Fruit fly (Drosophila melanogaster) whole organism, embryonic: ENCODE results near the gene Sld5.
A peak's percentile ranks its signal among the peaks of the same experiment; 100 is the strongest.

Experiments
- Blimp-1 ChIP-seq: fragments of 200-800 bp; sonication (Bioruptor generic); optimal IDR thresholded peaks from 3 replicates; lab custom pipeline; 2018; ENCODE audit warnings: missing biosample characterization, missing genetic modification characterization, mild to moderate bottlenecking, moderate library complexity, missing genetic modification reagents
- CG10209 ChIP-seq: fragments of 200-800 bp; sonication (Bioruptor generic); optimal IDR thresholded peaks from 3 replicates; lab custom pipeline; 2017; ENCODE audit warnings: missing biosample characterization, mild to moderate bottlenecking, missing genetic modification characterization, missing genetic modification reagents
- CG10543 ChIP-seq: fragments of 200-800 bp; sonication (Bioruptor generic); optimal IDR thresholded peaks from 3 replicates; lab custom pipeline; 2017; ENCODE audit warnings: missing biosample characterization, mild to moderate bottlenecking, missing genetic modification characterization, moderate library complexity
- CG12071 ChIP-seq: fragments of 200-800 bp; sonication (Bioruptor generic); optimal IDR thresholded peaks from 3 replicates; lab custom pipeline; 2018; ENCODE audit warnings: missing biosample characterization, mild to moderate bottlenecking, missing genetic modification characterization
- CG12299 ChIP-seq: fragments of 200-800 bp; sonication (Bioruptor generic); optimal IDR thresholded peaks from 2 replicates; lab custom pipeline; 2018; ENCODE audit warnings: missing biosample characterization, mild to moderate bottlenecking, missing genetic modification characterization
- CG12769 ChIP-seq: fragments of 200-800 bp; sonication (Bioruptor generic); optimal IDR thresholded peaks from 2 replicates; lab custom pipeline; 2019; ENCODE audit warnings: missing biosample characterization, mild to moderate bottlenecking, missing genetic modification characterization, moderate library complexity
- CG12942 ChIP-seq: fragments of 200-800 bp; sonication (Bioruptor generic); optimal IDR thresholded peaks from 3 replicates; lab custom pipeline; 2016; ENCODE audit warnings: missing biosample characterization, missing genetic modification characterization
- CG13424 ChIP-seq: fragments of 200-800 bp; sonication (Bioruptor generic); optimal IDR thresholded peaks from 2 replicates; lab custom pipeline; 2019; ENCODE audit warnings: missing biosample characterization, mild to moderate bottlenecking, missing genetic modification characterization, moderate library complexity
- CG15011 ChIP-seq: fragments of 200-800 bp; sonication (Bioruptor generic); optimal IDR thresholded peaks from 3 replicates; lab custom pipeline; 2018; ENCODE audit warnings: missing biosample characterization, mild to moderate bottlenecking, missing genetic modification characterization
- CG1529 ChIP-seq: fragments of 200-800 bp; sonication (Bioruptor generic); optimal IDR thresholded peaks from 3 replicates; lab custom pipeline; 2018; ENCODE audit warnings: missing biosample characterization, missing genetic modification characterization
- CG17802 ChIP-seq: fragments of 200-800 bp; sonication (Bioruptor generic); optimal IDR thresholded peaks from 2 replicates; lab custom pipeline; 2018; ENCODE audit warnings: missing biosample characterization, mild to moderate bottlenecking, missing genetic modification characterization, moderate library complexity
- CG2202 ChIP-seq: fragments of 200-800 bp; sonication (Bioruptor generic); optimal IDR thresholded peaks from 2 replicates; lab custom pipeline; 2018; ENCODE audit warnings: missing biosample characterization, mild to moderate bottlenecking, missing genetic modification characterization
- CG2875 ChIP-seq: fragments of 200-800 bp; sonication (Bioruptor generic); optimal IDR thresholded peaks from 2 replicates; lab custom pipeline; 2017; ENCODE audit warnings: missing biosample characterization, mild to moderate bottlenecking, missing genetic modification characterization, missing genetic modification reagents
- CG30431 ChIP-seq: fragments of 200-800 bp; sonication (Bioruptor generic); optimal IDR thresholded peaks from 2 replicates; lab custom pipeline; 2017; ENCODE audit warnings: missing biosample characterization, missing genetic modification characterization
- CG33557 ChIP-seq: fragments of 200-800 bp; sonication (Bioruptor generic); optimal IDR thresholded peaks from 2 replicates; lab custom pipeline; 2019; ENCODE audit warnings: missing biosample characterization, mild to moderate bottlenecking, missing genetic modification characterization, moderate library complexity
- CG3838 ChIP-seq: fragments of 200-800 bp; sonication (Bioruptor generic); optimal IDR thresholded peaks from 3 replicates; lab custom pipeline; 2016; ENCODE audit warnings: missing biosample characterization, missing genetic modification characterization
- CG6813 ChIP-seq: fragments of 200-800 bp; sonication (Bioruptor generic); optimal IDR thresholded peaks from 2 replicates; lab custom pipeline; 2017; ENCODE audit warnings: missing biosample characterization, missing genetic modification characterization, mild to moderate bottlenecking, moderate library complexity, missing genetic modification reagents
- CG9876 ChIP-seq: fragments of 200-800 bp; sonication (Bioruptor generic); optimal IDR thresholded peaks from 2 replicates; lab custom pipeline; 2016; ENCODE audit warnings: missing biosample characterization, missing genetic modification characterization
- CTCF ChIP-seq: fragments of 200-800 bp; sonication (Bioruptor generic); optimal IDR thresholded peaks from 2 replicates; lab custom pipeline; 2017; ENCODE audit warnings: missing biosample characterization, mild to moderate bottlenecking, missing genetic modification characterization, moderate library complexity
- D ChIP-seq, 2 experiments: fragments of 200-800 bp in 1 of 2; fragments of >200 bp in 1 of 2; sonication (Bioruptor generic) in 1 of 2; optimal IDR thresholded peaks; 2 replicates in 1 of 2; 3 replicates in 1 of 2; lab custom pipeline; 2017; ENCODE audit warnings: mild to moderate bottlenecking in 1 of 2, missing biosample characterization in 1 of 2, missing genetic modification characterization in 1 of 2, missing genetic modification reagents in 1 of 2
- Dip2 ChIP-seq: fragments of 200-800 bp; sonication (Bioruptor generic); IDR thresholded peaks from 2 replicates; pipeline ENCODE4 v1.3.6; 2022; ENCODE audit warnings: missing biosample characterization, missing genetic modification characterization
- Fer3 ChIP-seq: fragments of 200-800 bp; sonication (Bioruptor generic); optimal IDR thresholded peaks from 2 replicates; lab custom pipeline; 2018; ENCODE audit warnings: missing biosample characterization, mild to moderate bottlenecking, missing genetic modification characterization, moderate library complexity
- HLHmδ ChIP-seq: fragments of 200-800 bp; sonication (Bioruptor generic); optimal IDR thresholded peaks from 2 replicates; lab custom pipeline; 2018; ENCODE audit warnings: missing biosample characterization, mild to moderate bottlenecking, missing genetic modification characterization, moderate library complexity
- Jarid2 ChIP-seq: fragments of 200-800 bp; sonication (Bioruptor generic); optimal IDR thresholded peaks from 3 replicates; lab custom pipeline; 2017; ENCODE audit warnings: mild to moderate bottlenecking, missing biosample characterization, missing genetic modification reagents, missing genetic modification characterization
- MESR4 ChIP-seq: fragments of 200-800 bp; sonication (Bioruptor generic); optimal IDR thresholded peaks from 2 replicates; lab custom pipeline; 2018; ENCODE audit warnings: missing biosample characterization, mild to moderate bottlenecking, missing genetic modification characterization, moderate library complexity
- MTF-1 ChIP-seq: fragments of 200-800 bp; sonication (Bioruptor generic); optimal IDR thresholded peaks from 2 replicates; lab custom pipeline; 2018; ENCODE audit warnings: missing biosample characterization, mild to moderate bottlenecking, missing genetic modification characterization, borderline replicate concordance
- NC2β ChIP-seq: fragments of 200-800 bp; sonication (Bioruptor generic); optimal IDR thresholded peaks from 2 replicates; lab custom pipeline; 2016; ENCODE audit warnings: missing biosample characterization, missing genetic modification characterization
- PHDP ChIP-seq: fragments of 200-800 bp; sonication (Bioruptor generic); optimal IDR thresholded peaks from 3 replicates; lab custom pipeline; 2018; ENCODE audit warnings: missing biosample characterization, mild to moderate bottlenecking, missing genetic modification characterization, moderate library complexity
- Pdp1 ChIP-seq, 2 experiments: fragments of 200-800 bp; sonication (Bioruptor generic); optimal IDR thresholded peaks; 3 replicates each; lab custom pipeline; 2016; ENCODE audit warnings: missing biosample characterization in 2 of 2, missing genetic modification characterization in 2 of 2, mild to moderate bottlenecking in 1 of 2, moderate library complexity in 1 of 2
- Spps ChIP-seq: fragments of 200-800 bp; sonication (Bioruptor generic); optimal IDR thresholded peaks from 2 replicates; lab custom pipeline; 2018; ENCODE audit warnings: missing biosample characterization, mild to moderate bottlenecking, missing genetic modification characterization
- Stat92E ChIP-seq, 3 experiments: fragments of >200 bp in 2 of 3; fragments of 200-800 bp in 1 of 3; sonication (Bioruptor generic) in 1 of 3; optimal IDR thresholded peaks; 2 replicates each; lab custom pipeline; 2017 to 2019; ENCODE audit warnings: missing biosample characterization in 3 of 3, missing genetic modification characterization in 3 of 3, mild to moderate bottlenecking in 1 of 3, moderate library complexity in 1 of 3
- Trl ChIP-seq, 3 experiments: fragments of >200 bp in 2 of 3; fragments of 200-800 bp in 1 of 3; sonication (Bioruptor generic) in 1 of 3; optimal IDR thresholded peaks; 2 replicates in 1 of 3; 3 replicates in 2 of 3; lab custom pipeline; 2016 to 2017; ENCODE audit warnings: missing biosample characterization in 1 of 3, missing genetic modification characterization in 1 of 3
- Vsx1 ChIP-seq: fragments of 200-800 bp; sonication (Bioruptor generic); optimal IDR thresholded peaks from 2 replicates; lab custom pipeline; 2017; ENCODE audit warnings: missing biosample characterization, mild to moderate bottlenecking, missing genetic modification characterization, missing genetic modification reagents
- Xrp1 ChIP-seq: fragments of 200-800 bp; sonication (Bioruptor generic); IDR thresholded peaks from 2 replicates; pipeline ENCODE4 v1.3.6; 2022; ENCODE audit warnings: missing biosample characterization, missing genetic modification characterization
- ab ChIP-seq: fragments of 200-800 bp; sonication (Bioruptor generic); optimal IDR thresholded peaks from 2 replicates; lab custom pipeline; 2016; ENCODE audit warnings: missing biosample characterization, missing genetic modification characterization
- disco-r ChIP-seq: fragments of 200-800 bp; sonication (Bioruptor generic); optimal IDR thresholded peaks from 2 replicates; lab custom pipeline; 2016; ENCODE audit warnings: missing biosample characterization, missing genetic modification characterization
- dmrt99B ChIP-seq: fragments of 200-800 bp; sonication (Bioruptor generic); optimal IDR thresholded peaks from 2 replicates; lab custom pipeline; 2018; ENCODE audit warnings: missing biosample characterization, mild to moderate bottlenecking, missing genetic modification characterization, moderate library complexity
- fd64A ChIP-seq: fragments of 200-800 bp; sonication (Bioruptor generic); optimal IDR thresholded peaks from 3 replicates; lab custom pipeline; 2018; ENCODE audit warnings: missing biosample characterization, mild to moderate bottlenecking, missing genetic modification characterization
- gem ChIP-seq: fragments of 200-800 bp; sonication (Bioruptor generic); optimal IDR thresholded peaks from 2 replicates; lab custom pipeline; 2019; ENCODE audit warnings: missing biosample characterization, mild to moderate bottlenecking, missing genetic modification characterization, moderate library complexity
- grau ChIP-seq: fragments of 200-800 bp; optimal IDR thresholded peaks from 3 replicates; lab custom pipeline; 2019; ENCODE audit warnings: missing biosample characterization, mild to moderate bottlenecking, missing genetic modification characterization, moderate library complexity
- kni ChIP-seq: fragments of 200-800 bp; sonication (Bioruptor generic); optimal IDR thresholded peaks from 3 replicates; lab custom pipeline; 2017; ENCODE audit warnings: mild to moderate bottlenecking, missing biosample characterization, missing genetic modification reagents, missing genetic modification characterization
- lab ChIP-seq: fragments of 200-800 bp; sonication (Bioruptor generic); optimal IDR thresholded peaks from 3 replicates; lab custom pipeline; 2017; ENCODE audit warnings: missing biosample characterization, missing genetic modification characterization, mild to moderate bottlenecking, moderate library complexity, missing genetic modification reagents
- lola ChIP-seq, 3 experiments: fragments of >200 bp in 2 of 3; fragments of 200-800 bp in 1 of 3; sonication (Bioruptor generic) in 1 of 3; optimal IDR thresholded peaks; 2 replicates each; lab custom pipeline; 2017 to 2019; ENCODE audit warnings: missing biosample characterization in 3 of 3, missing genetic modification characterization in 3 of 3, mild to moderate bottlenecking in 1 of 3, moderate library complexity in 1 of 3
- odd ChIP-seq: fragments of 200-800 bp; sonication (Bioruptor generic); optimal IDR thresholded peaks from 2 replicates; lab custom pipeline; 2017; ENCODE audit warnings: missing biosample characterization, mild to moderate bottlenecking, missing genetic modification characterization
- stc ChIP-seq: fragments of 200-800 bp; sonication (Bioruptor generic); IDR thresholded peaks from 2 replicates; pipeline ENCODE4 v1.3.6; 2022; ENCODE audit warnings: missing biosample characterization, missing genetic modification characterization
- tgo ChIP-seq: fragments of 200-800 bp; sonication (Bioruptor generic); IDR thresholded peaks from 3 replicates; pipeline ENCODE4 v1.3.6; 2022; ENCODE audit warnings: missing biosample characterization, missing genetic modification characterization
- wek ChIP-seq: fragments of 200-800 bp; sonication (Bioruptor generic); optimal IDR thresholded peaks from 3 replicates; lab custom pipeline; 2018; ENCODE audit warnings: missing biosample characterization, mild to moderate bottlenecking, missing genetic modification characterization, moderate library complexity
- zf30C ChIP-seq: fragments of 200-800 bp; sonication (Bioruptor generic); optimal IDR thresholded peaks from 3 replicates; lab custom pipeline; 2018; ENCODE audit warnings: missing biosample characterization, mild to moderate bottlenecking, missing genetic modification characterization

The Sld5 gene

DNA sequence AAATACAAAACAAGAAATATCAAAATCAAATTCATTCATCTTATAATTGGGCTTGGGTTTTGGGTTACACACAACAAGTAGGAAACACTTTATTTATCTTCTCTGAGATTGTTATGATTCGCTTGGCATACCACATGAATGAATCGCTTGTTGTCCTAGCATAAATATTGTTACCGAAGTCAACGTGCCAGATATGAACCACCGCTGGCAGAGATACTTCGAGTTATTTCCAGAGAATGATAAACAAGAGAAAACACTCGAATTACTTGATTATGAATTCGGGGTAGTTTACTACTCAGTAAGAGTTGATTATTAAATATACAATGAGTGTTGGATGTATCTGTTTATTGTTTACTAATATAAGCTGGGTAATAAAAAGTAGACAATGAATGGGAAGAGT is 44.8 kb downstream of the Sld5 start (continued):
- TF ChIP-seq disco-r (GFP tag; lab: Kevin White, UChicago) (no peak), D (optimal IDR thresholded peaks at IDR 0.05; lab: Kevin White, UChicago) (no peak), D (GFP tag; optimal IDR thresholded peaks at IDR 0.05; lab: Kevin White, UChicago) (peak; percentile 23), Jarid2 (GFP tag; lab: Kevin White, UChicago) (peak; percentile 1), Vsx1 (GFP tag; lab: Kevin White, UChicago) (peak; percentile 49), Pdp1 (GFP tag; optimal IDR thresholded peaks at IDR 0.05; lab: Kevin White, UChicago) (peak in 1 of 2 experiments; percentile 50), CG10543 (peak; percentile 43), Fer3 (tag; lab: Kevin White, UChicago) (peak; percentile 16), Blimp-1 (GFP tag; lab: Kevin White, UChicago) (peak; percentile 44), CG13424 (tag; lab: Kevin White, UChicago) (peak; percentile 26), grau (tag; lab: Kevin White, UChicago) (peak; percentile 5), kni (GFP tag; lab: Kevin White, UChicago) (peak; percentile 18), CG1529 (GFP tag; lab: Kevin White, UChicago) (peak; percentile 18), CG33557 (GFP tag; lab: Kevin White, UChicago) (peak; percentile 79), MESR4 (GFP tag; lab: Kevin White, UChicago) (no peak), fd64A (peak; percentile 64), CG12071 (GFP tag; lab: Kevin White, UChicago) (peak; percentile 44), CG6813 (GFP tag; lab: Kevin White, UChicago) (peak; percentile 66), CG10209 (GFP tag; lab: Kevin White, UChicago) (peak; percentile 19), PHDP (tag; lab: Kevin White, UChicago) (peak; percentile 40), CG12769 (tag; lab: Kevin White, UChicago) (peak; percentile 11), CTCF (GFP tag; lab: Kevin White, UChicago) (no peak), CG2875 (GFP tag; lab: Kevin White, UChicago) (peak; percentile 32), CG9876 (GFP tag; lab: Kevin White, UChicago) (no peak), Spps (peak; percentile 42), CG15011 (GFP tag; lab: Kevin White, UChicago) (peak; percentile 52), dmrt99B (tag; lab: Kevin White, UChicago) (peak; percentile 9), zf30C (no peak), CG17802 (tag; lab: Kevin White, UChicago) (no peak), odd (peak; percentile 64), lola (GFP tag; optimal IDR thresholded peaks at IDR 0.05; lab: Kevin White, UChicago) (peak in 1 of 3 experiments; percentile 30), Trl (optimal IDR thresholded peaks at IDR 0.05; lab: Kevin White, UChicago) (no peak), Trl (GFP tag; optimal IDR thresholded peaks at IDR 0.05; lab: Kevin White, UChicago) (no peak), Xrp1 (GFP tag; lab: Robert Waterston, UW) (peak; percentile 43; the same call in 1 of the 2 replicates), CG30431 (GFP tag; lab: Kevin White, UChicago) (no peak), wek (peak; percentile 62), CG12299 (peak; percentile 24), tgo (GFP tag; lab: Robert Waterston, UW) (no peak), MTF-1 (GFP tag; lab: Kevin White, UChicago) (peak; percentile 61), gem (tag; lab: Kevin White, UChicago) (peak; percentile 23), CG2202 (tag; lab: Kevin White, UChicago) (peak; percentile 75), NC2β (GFP tag; lab: Kevin White, UChicago) (peak; percentile 6), CG12942 (GFP tag; lab: Kevin White, UChicago) (no peak), ab (GFP tag; lab: Kevin White, UChicago) (no peak), stc (GFP tag; lab: Robert Waterston, UW) (no peak), Dip2 (GFP tag; lab: Robert Waterston, UW) (no peak), HLHmδ (GFP tag; lab: Kevin White, UChicago) (peak; percentile 95), CG3838 (GFP tag; lab: Kevin White, UChicago) (no peak), Stat92E (GFP tag; optimal IDR thresholded peaks at IDR 0.05; lab: Kevin White, UChicago) (peak in 1 of 3 experiments; percentile 64), lab (GFP tag; lab: Kevin White, UChicago) (peak; percentile 30)
